Fruit fly (Drosophila melanogaster): ENCODE data around the gene mRpL21.

Gene mRpL21

DNA sequence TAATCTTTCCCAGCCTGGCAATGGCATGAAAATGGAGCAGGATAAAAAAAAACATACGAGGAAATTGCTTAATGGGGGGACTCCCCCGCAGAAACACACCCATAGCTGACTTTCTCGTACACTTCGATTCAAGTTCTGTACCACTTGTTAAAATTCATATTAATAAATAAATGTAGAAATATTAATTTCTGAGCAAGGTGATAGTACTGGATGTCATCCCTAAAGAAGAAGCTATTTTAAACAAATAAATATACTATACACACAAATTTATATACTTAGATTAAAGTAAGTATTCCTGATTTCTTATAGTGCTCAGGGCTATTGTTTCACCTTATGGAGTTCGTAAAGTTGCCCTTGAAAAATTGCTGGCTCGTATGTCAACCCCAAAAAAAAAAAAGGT, 49.1 kb downstream of the mRpL21 start:
- TF ChIP-seq CG12071 (GFP tag; optimal IDR thresholded peaks at IDR 0.05) (no peak), slp2 (GFP tag; optimal IDR thresholded peaks at IDR 0.05) (no peak), onecut (GFP tag; IDR thresholded peaks at IDR 0.05) (no peak), eve (GFP tag; optimal IDR thresholded peaks at IDR 0.05) (peak in 1 of 2 experiments; percentile 4), ATbp (GFP tag; optimal IDR thresholded peaks at IDR 0.05) (peak; percentile 9), z (GFP tag; IDR thresholded peaks at IDR 0.05) (no peak), Dad (GFP tag; optimal IDR thresholded peaks at IDR 0.05) (no peak), E2f2 (GFP tag; IDR thresholded peaks at IDR 0.05) (no peak), CG3407 (GFP tag; optimal IDR thresholded peaks at IDR 0.05) (no peak), Blimp-1 (GFP tag; optimal IDR thresholded peaks at IDR 0.05) (peak; percentile 22), CG15514 (GFP tag; optimal IDR thresholded peaks at IDR 0.05) (peak; percentile 7), bsh (GFP tag; optimal IDR thresholded peaks at IDR 0.05) (peak in 1 of 2 experiments; percentile 37), HmgZ (tag; optimal IDR thresholded peaks at IDR 0.05) (no peak), Sox102F (GFP tag; optimal IDR thresholded peaks at IDR 0.05) (peak; percentile 39), CG11504 (tag; optimal IDR thresholded peaks at IDR 0.05) (peak; percentile 50), Xrp1 (GFP tag; IDR thresholded peaks at IDR 0.05) (0 out of 2 replicates have a peak, but pooled peaks have one; percentile 18), Drgx (GFP tag; IDR thresholded peaks at IDR 0.05) (no peak), CG14441 (GFP tag; IDR thresholded peaks at IDR 0.05) (no peak), CG7556 (GFP tag; optimal IDR thresholded peaks at IDR 0.05) (peak; percentile 30), gsb (GFP tag; IDR thresholded peaks at IDR 0.05) (no peak), sens (GFP tag) (peak; percentile 34), CG8388 (GFP tag; optimal IDR thresholded peaks at IDR 0.05) (peak; percentile 8), CG17359 (tag; optimal IDR thresholded peaks at IDR 0.05) (peak; percentile 22), grau (tag; optimal IDR thresholded peaks at IDR 0.05) (peak; percentile 29), pita (GFP tag; optimal IDR thresholded peaks at IDR 0.05) (no peak), CoRest (tag; optimal IDR thresholded peaks at IDR 0.05) (peak; percentile 1), CG10267 (tag; optimal IDR thresholded peaks at IDR 0.05) (peak; percentile 5), CG32772 (GFP tag; IDR thresholded peaks at IDR 0.05) (no peak), Fer1 (GFP tag; optimal IDR thresholded peaks at IDR 0.05) (peak; percentile 50), CG2712 (tag; optimal IDR thresholded peaks at IDR 0.05) (peak; percentile 21), CG1647 (GFP tag; optimal IDR thresholded peaks at IDR 0.05) (no peak), gem (tag; optimal IDR thresholded peaks at IDR 0.05) (peak; percentile 52), Oli (tag; optimal IDR thresholded peaks at IDR 0.05) (peak; percentile 19), sens-2 (GFP tag; IDR thresholded peaks at IDR 0.05) (no peak), vvl (GFP tag; IDR thresholded peaks at IDR 0.05) (no peak), pum (GFP tag; optimal IDR thresholded peaks at IDR 0.05) (no peak), Deaf1 (tag; optimal IDR thresholded peaks at IDR 0.05) (peak; percentile 9), CG18599 (GFP tag; optimal IDR thresholded peaks at IDR 0.05) (peak; percentile 27), phol (tag; optimal IDR thresholded peaks at IDR 0.05) (peak; percentile 1), cwo (GFP tag; optimal IDR thresholded peaks at IDR 0.05) (peak; percentile 1), pan (optimal IDR thresholded peaks at IDR 0.05) (no peak), pan (GFP tag; optimal IDR thresholded peaks at IDR 0.05 in 1 of 2, IDR thresholded peaks at IDR 0.05 in 1 of 2) (peak in 1 of 2 experiments; percentile 26), CG6813 (GFP tag; optimal IDR thresholded peaks at IDR 0.05) (no peak), ato (GFP tag; IDR thresholded peaks at IDR 0.05; ENCODE audit: partially characterized antibody) (no peak), CG2678 (tag; optimal IDR thresholded peaks at IDR 0.05) (peak; percentile 40), row (GFP tag; IDR thresholded peaks at IDR 0.05) (peak; percentile 41; the same call in 2 of the 3 replicates), CG13424 (tag; optimal IDR thresholded peaks at IDR 0.05) (peak; percentile 15), CG2875 (GFP tag; optimal IDR thresholded peaks at IDR 0.05) (no peak), CG12391 (tag; optimal IDR thresholded peaks at IDR 0.05) (peak; percentile 41), unpg (GFP tag; optimal IDR thresholded peaks at IDR 0.05) (peak; percentile 18)
